Worm (Caenorhabditis elegans) whole organism, late embryonic: Measurements from ENCODE around the gene stdh-4.
A peak's percentile ranks its signal among the peaks of the same experiment; 100 is the strongest.

Experiments used
- T23F11.4 ChIP-seq: fragments of 200-800 bp; sonication (Bioruptor generic); optimal IDR thresholded peaks from 2 replicates; lab custom pipeline; 2018; ENCODE audit warnings: mild to moderate bottlenecking, missing genetic modification characterization, missing compliant biosample characterization
- ceh-18 ChIP-seq: sonication (generic microtip); optimal IDR thresholded peaks from 2 replicates; lab custom pipeline; 2016; ENCODE audit warnings: missing genetic modification characterization, missing compliant biosample characterization
- ceh-19 ChIP-seq: fragments of 200-800 bp; sonication (Bioruptor generic); optimal IDR thresholded peaks from 2 replicates; lab custom pipeline; 2018; ENCODE audit warnings: mild to moderate bottlenecking, missing genetic modification characterization, missing compliant biosample characterization
- ceh-2 ChIP-seq: sonication (generic microtip); optimal IDR thresholded peaks from 2 replicates; lab custom pipeline; 2016; ENCODE audit warnings: missing genotype, missing genetic modification characterization, missing compliant biosample characterization
- ceh-34 ChIP-seq: sonication (generic microtip); optimal IDR thresholded peaks from 2 replicates; lab custom pipeline; 2016; ENCODE audit warnings: mild to moderate bottlenecking, missing genetic modification characterization, missing compliant biosample characterization
- ceh-45 ChIP-seq: fragments of 200-800 bp; sonication (Bioruptor generic); IDR thresholded peaks from 2 replicates; pipeline ENCODE4 v1.3.6; 2022; ENCODE audit warnings: missing genetic modification reagents, missing genetic modification characterization, missing compliant biosample characterization
- ceh-6 ChIP-seq: fragments of 200-800 bp; sonication (Bioruptor generic); optimal IDR thresholded peaks from 2 replicates; lab custom pipeline; 2018; ENCODE audit warnings: mild to moderate bottlenecking, missing genetic modification characterization, missing compliant biosample characterization
- ceh-9 ChIP-seq: sonication (generic microtip); optimal IDR thresholded peaks from 2 replicates; lab custom pipeline; 2016; ENCODE audit warnings: mild to moderate bottlenecking, missing genetic modification characterization, inconsistent platforms, missing compliant biosample characterization
- che-1 ChIP-seq: sonication (generic microtip); optimal IDR thresholded peaks from 2 replicates; lab custom pipeline; 2016; ENCODE audit warnings: mild to moderate bottlenecking, missing genetic modification characterization, missing compliant biosample characterization
- dmd-4 ChIP-seq: sonication (generic microtip); optimal IDR thresholded peaks from 2 replicates; lab custom pipeline; 2016; ENCODE audit warnings: borderline replicate concordance, missing genetic modification characterization, missing compliant biosample characterization
- elt-2 ChIP-seq: sonication (generic microtip); optimal IDR thresholded peaks from 2 replicates; lab custom pipeline; 2016; ENCODE audit warnings: missing genetic modification reagents, missing genetic modification characterization, missing compliant biosample characterization
- elt-4 ChIP-seq: sonication (generic microtip); optimal IDR thresholded peaks from 2 replicates; lab custom pipeline; 2016; ENCODE audit warnings: missing genetic modification characterization, missing compliant biosample characterization
- eyg-1 ChIP-seq: sonication (generic microtip); optimal IDR thresholded peaks from 2 replicates; lab custom pipeline; 2016; ENCODE audit warnings: missing genotype, missing genetic modification characterization, missing compliant biosample characterization
- fax-1 ChIP-seq: sonication (generic microtip); optimal IDR thresholded peaks from 2 replicates; lab custom pipeline; 2016; ENCODE audit warnings: missing genotype, missing genetic modification characterization, missing compliant biosample characterization
- fkh-6 ChIP-seq: sonication (generic microtip); optimal IDR thresholded peaks from 2 replicates; lab custom pipeline; 2016; ENCODE audit warnings: missing genetic modification characterization, missing compliant biosample characterization
- hlh-13 ChIP-seq: fragments of 200-800 bp; sonication (Bioruptor generic); optimal IDR thresholded peaks from 2 replicates; lab custom pipeline; 2018; ENCODE audit warnings: mild to moderate bottlenecking, missing genetic modification characterization, missing compliant biosample characterization
- hlh-8 ChIP-seq: sonication (generic microtip); optimal IDR thresholded peaks from 2 replicates; lab custom pipeline; 2016; ENCODE audit warnings: missing genotype, missing genetic modification characterization, missing compliant biosample characterization
- lin-11 ChIP-seq: fragments of 200-800 bp; sonication (Bioruptor generic); optimal IDR thresholded peaks from 2 replicates; lab custom pipeline; 2018; ENCODE audit warnings: mild to moderate bottlenecking, missing genetic modification characterization, missing compliant biosample characterization
- madf-2 ChIP-seq: sonication (generic microtip); optimal IDR thresholded peaks from 2 replicates; lab custom pipeline; 2017; ENCODE audit warnings: missing genetic modification characterization, missing compliant biosample characterization
- nhr-11 ChIP-seq: fragments of 150-350 bp; optimal IDR thresholded peaks from 2 replicates; lab custom pipeline; 2014; ENCODE audit warnings: missing biosample characterization, missing genetic modification characterization
- npax-4 ChIP-seq: sonication (generic microtip); optimal IDR thresholded peaks from 2 replicates; lab custom pipeline; 2016; ENCODE audit warnings: missing genetic modification characterization, missing compliant biosample characterization
- pax-1 ChIP-seq: fragments of 150-350 bp; optimal IDR thresholded peaks from 2 replicates; lab custom pipeline; 2014; ENCODE audit warnings: missing biosample characterization, missing genetic modification characterization
- pros-1 ChIP-seq: fragments of 150-350 bp; optimal IDR thresholded peaks from 2 replicates; lab custom pipeline; 2014; ENCODE audit warnings: missing biosample characterization, missing genetic modification reagents, missing genetic modification characterization
- ref-2 ChIP-seq: sonication (generic microtip); optimal IDR thresholded peaks from 2 replicates; lab custom pipeline; 2016; ENCODE audit warnings: missing genetic modification characterization, missing compliant biosample characterization
- rnt-1 ChIP-seq: sonication (generic microtip); optimal IDR thresholded peaks from 2 replicates; lab custom pipeline; 2016; ENCODE audit warnings: missing genetic modification characterization, missing compliant biosample characterization
- sox-2 ChIP-seq: fragments of 200-800 bp; sonication (Bioruptor generic); IDR thresholded peaks from 2 replicates; pipeline ENCODE4 v1.3.6; 2022; ENCODE audit warnings: missing genetic modification reagents, missing genetic modification characterization, missing compliant biosample characterization
- sox-4 ChIP-seq: sonication (generic microtip); optimal IDR thresholded peaks from 2 replicates; lab custom pipeline; 2017; ENCODE audit warnings: mild to moderate bottlenecking, missing genetic modification characterization, inconsistent platforms, missing compliant biosample characterization
- syd-9 ChIP-seq: sonication (generic microtip); optimal IDR thresholded peaks from 2 replicates; lab custom pipeline; 2016; ENCODE audit warnings: mild to moderate bottlenecking, missing genetic modification characterization, moderate library complexity, missing compliant biosample characterization
- tbx-2 ChIP-seq: sonication (generic microtip); optimal IDR thresholded peaks from 2 replicates; lab custom pipeline; 2016; ENCODE audit warnings: missing genetic modification characterization, missing compliant biosample characterization
- tbx-7 ChIP-seq: sonication (generic microtip); optimal IDR thresholded peaks from 2 replicates; lab custom pipeline; 2016; ENCODE audit warnings: missing genotype, missing genetic modification characterization, missing compliant biosample characterization
- unc-3 ChIP-seq, 2 experiments: fragments of 200-800 bp in 1 of 2; sonication (Bioruptor generic) in 1 of 2; sonication (generic microtip) in 1 of 2; conservative IDR thresholded peaks in 1 of 2; optimal IDR thresholded peaks in 1 of 2; 2 replicates each; pipeline versions ENCODE4 v1.3.6 to Lab custom; 2016 to 2022; ENCODE audit warnings: missing compliant biosample characterization in 2 of 2, missing genetic modification characterization in 2 of 2, missing genetic modification reagents in 1 of 2
- unc-42 ChIP-seq: sonication (generic microtip); optimal IDR thresholded peaks from 2 replicates; lab custom pipeline; 2016; ENCODE audit warnings: missing genotype, missing genetic modification characterization, missing compliant biosample characterization
- ztf-16 ChIP-seq: sonication (generic microtip); optimal IDR thresholded peaks from 2 replicates; lab custom pipeline; 2017; ENCODE audit warnings: missing genetic modification characterization, missing compliant biosample characterization

stdh-4 gene

DNA sequence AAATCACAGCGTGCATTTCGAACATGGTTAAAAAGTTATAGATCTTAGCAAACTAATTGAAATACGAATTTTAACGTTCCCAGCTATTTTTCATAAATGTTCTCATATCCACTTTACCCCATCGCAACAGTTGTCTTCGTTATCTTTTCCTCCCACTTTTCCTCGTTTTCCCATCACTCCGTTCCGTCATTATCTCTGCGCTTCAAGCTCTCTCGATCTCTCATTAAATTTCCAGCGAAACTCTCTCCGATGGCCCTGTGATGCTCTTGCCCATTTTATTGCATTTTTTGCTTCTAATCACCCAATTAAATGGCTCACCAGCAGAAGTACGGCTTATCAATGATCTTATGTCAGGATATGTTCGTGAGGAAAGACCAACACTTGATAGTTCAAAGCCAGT is 3.4 kb downstream of the stdh-4 start, which contains the start of gene acr-15:
TSS of gene acr-15 (plus strand) at position 236 of the 400 bp plus-strand sequence.
- no peak for TF ChIP-seq lin-11 (tag; lab: Kevin White, UChicago)

DNA sequence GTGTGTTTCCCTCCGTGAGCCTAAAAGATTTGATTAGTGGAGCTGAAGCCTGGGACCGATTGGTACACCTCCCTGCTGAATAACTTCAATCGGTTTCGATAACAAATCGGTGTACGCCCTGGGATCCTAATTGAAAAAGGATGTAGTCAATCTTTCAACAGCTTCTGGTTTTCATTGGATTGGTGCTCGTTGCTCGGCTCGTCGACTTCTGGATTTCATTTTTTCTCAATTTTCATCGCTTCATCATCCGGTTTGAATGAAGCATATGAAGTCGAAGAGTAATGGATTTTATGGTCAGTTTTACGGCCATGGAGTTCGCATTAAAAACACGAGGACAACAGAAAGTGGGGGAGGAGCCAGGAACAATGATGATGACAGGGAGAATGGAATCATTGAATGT is 6.9 kb downstream of the stdh-4 start:
- TF ChIP-seq npax-4 (tag; lab: Kevin White, UChicago) = no peak
- TF ChIP-seq unc-42 = peak; percentile 24
- TF ChIP-seq madf-2 (tag; lab: Kevin White, UChicago) = no peak
- TF ChIP-seq, all 69 proteins: peak for 1

DNA sequence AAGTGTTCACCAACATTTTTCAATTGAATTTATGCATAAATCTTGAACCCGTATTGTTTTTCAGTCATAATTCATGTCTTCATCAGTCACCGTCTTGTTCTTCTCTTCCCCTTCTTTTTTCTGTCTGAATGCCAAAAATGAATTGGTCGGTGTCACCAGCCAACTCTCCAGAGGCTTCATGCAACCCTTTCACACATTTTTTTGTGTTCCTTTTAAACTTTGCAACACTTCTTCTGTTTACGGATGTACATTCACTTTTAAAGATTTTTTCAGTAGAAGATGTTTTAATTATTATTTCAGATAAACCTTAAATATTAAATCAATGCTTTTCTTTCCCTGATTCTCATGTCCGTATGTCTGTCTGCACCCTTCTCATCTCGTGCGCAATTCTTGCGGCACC is 11.8 kb downstream of the stdh-4 start, which contains the start of gene acr-16:
TSS of gene acr-16 (plus strand) at position 301 of the 400 bp plus-strand sequence.
- TF ChIP-seq ceh-9 (tag; lab: Kevin White, UChicago) = no peak
- no peak for TF ChIP-seq sox-4 (tag; lab: Kevin White, UChicago)
- no peak for TF ChIP-seq ceh-34 (tag; lab: Kevin White, UChicago)
- TF ChIP-seq pax-1 (tag; lab: Kevin White, UChicago) = no peak
- no peak for TF ChIP-seq ceh-18
- no peak for TF ChIP-seq rnt-1 (tag; lab: Kevin White, UChicago)
- no peak for TF ChIP-seq fax-1 (tag; lab: Kevin White, UChicago)
- no peak for TF ChIP-seq che-1 (tag; lab: Kevin White, UChicago)
- no peak for TF ChIP-seq ref-2
- no peak for TF ChIP-seq sox-2
- no peak for TF ChIP-seq tbx-7 (tag; lab: Kevin White, UChicago)
- TF ChIP-seq pros-1 (tag; lab: Kevin White, UChicago) = no peak
- TF ChIP-seq ztf-16 (tag; lab: Kevin White, UChicago) = no peak
- no peak for TF ChIP-seq unc-3 (GFP tag; conservative IDR thresholded peaks at IDR 0.05; lab: Robert Waterston, UW)
- no peak for TF ChIP-seq unc-3 (tag; optimal IDR thresholded peaks at IDR 0.05; lab: Kevin White, UChicago)
- TF ChIP-seq elt-4 (tag; lab: Kevin White, UChicago) = no peak
- TF ChIP-seq ceh-19 (GFP tag; lab: Kevin White, UChicago) = no peak
- TF ChIP-seq fkh-6 (tag; lab: Kevin White, UChicago) = no peak
- TF ChIP-seq ceh-45 = no peak
- no peak for TF ChIP-seq nhr-11 (tag; lab: Kevin White, UChicago)
- no peak for TF ChIP-seq syd-9 (tag; lab: Kevin White, UChicago)

DNA sequence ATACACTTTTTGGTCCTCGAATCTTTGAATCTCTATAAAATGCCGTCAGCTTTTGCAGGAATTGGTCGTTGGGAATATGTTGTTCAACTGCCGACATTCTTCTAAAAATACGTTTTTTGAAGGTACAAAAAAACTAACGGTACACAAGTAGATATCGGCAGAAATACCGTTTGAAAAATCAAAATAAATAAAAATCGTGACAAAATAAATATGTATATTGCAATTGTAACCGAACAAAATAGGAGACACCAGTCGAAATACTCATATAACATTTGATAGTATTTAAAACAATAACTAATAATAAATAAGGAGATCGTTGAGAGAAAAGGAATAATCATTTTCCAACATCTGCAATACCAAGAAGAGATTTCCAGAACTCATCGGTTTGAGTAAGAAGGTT is 16.0 kb downstream of the stdh-4 start, which contains the start of gene F25G6.8:
TSS of gene F25G6.8 (minus strand) at position 101 of the 400 bp plus-strand sequence.
- TF ChIP-seq dmd-4 (tag; lab: Kevin White, UChicago) (no peak), eyg-1 (tag; lab: Kevin White, UChicago) (no peak), unc-3 (GFP tag; conservative IDR thresholded peaks at IDR 0.05; lab: Robert Waterston, UW) (no peak), unc-3 (tag; optimal IDR thresholded peaks at IDR 0.05; lab: Kevin White, UChicago) (no peak), hlh-8 (tag; lab: Kevin White, UChicago) (no peak), ceh-6 (GFP tag; lab: Kevin White, UChicago) (no peak), elt-2 (tag; lab: Kevin White, UChicago) (no peak), ceh-2 (tag; lab: Kevin White, UChicago) (no peak), tbx-2 (no peak), T23F11.4 (GFP tag; lab: Kevin White, UChicago) (no peak)

DNA sequence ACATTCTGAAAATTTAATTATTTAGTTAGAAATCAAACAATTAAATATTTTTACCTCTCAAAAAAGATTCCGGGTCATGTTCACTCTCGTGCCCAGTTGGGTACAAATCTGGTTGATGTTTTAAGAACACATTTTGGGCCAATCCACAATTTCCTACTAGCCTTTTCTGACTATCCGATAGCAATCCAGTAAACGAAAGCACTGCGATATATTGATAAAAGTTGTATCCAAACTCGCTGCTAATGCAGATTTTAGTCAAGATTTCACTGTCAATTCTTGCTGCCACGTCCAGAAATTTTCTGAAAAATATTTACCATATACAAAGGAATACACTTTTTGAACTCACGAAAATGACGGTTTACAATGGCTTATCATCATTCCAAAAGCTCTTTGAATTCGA is 20.1 kb downstream of the stdh-4 start:
- TF ChIP-seq hlh-13 (GFP tag; lab: Kevin White, UChicago) = no peak
